Worm (Caenorhabditis elegans): ENCODE data around the gene srg-50.
A peak's percentile ranks its signal among the peaks of the same experiment; 100 is the strongest.

Gene srg-50

DNA sequence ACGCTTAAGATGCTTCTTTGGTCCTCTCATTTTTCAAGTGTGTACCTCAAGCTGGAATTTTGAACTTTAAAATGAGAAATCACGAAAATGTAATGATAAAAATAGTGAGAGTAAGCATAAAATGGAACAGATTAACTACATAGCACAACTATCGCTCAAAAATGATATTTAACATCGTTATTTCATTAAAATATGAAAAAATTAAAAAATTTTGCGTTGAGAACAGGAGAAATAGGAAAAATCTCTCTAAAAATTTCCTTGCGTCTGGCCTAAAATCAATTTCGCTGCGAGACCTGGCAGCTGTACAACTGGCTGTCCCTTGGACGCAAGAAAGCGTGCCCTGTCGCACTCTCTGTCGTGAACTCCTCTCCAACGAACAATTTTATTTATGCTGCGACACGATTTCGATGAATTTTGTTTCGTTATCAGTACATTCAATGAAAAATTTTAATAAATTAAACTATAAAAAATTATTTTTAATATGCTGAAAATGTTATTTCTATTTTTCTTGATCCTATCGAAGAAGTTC lies 9.7 kb upstream of the srg-50 start, which contains the start of gene rps-4 (continued):
- TF ChIP-seq daf-8 (GFP tag; IDR thresholded peaks at IDR 0.05) (no peak), rbr-2 (tag; optimal IDR thresholded peaks at IDR 0.05) (peak; percentile 75), R02D3.7 (tag; optimal IDR thresholded peaks at IDR 0.05) (no peak), hlh-11 (tag; optimal IDR thresholded peaks at IDR 0.05) (peak; percentile 91), snpc-4 (tag; optimal IDR thresholded peaks at IDR 0.05) (no peak), lir-3 (tag; optimal IDR thresholded peaks at IDR 0.05) (no peak), skn-1 (tag; optimal IDR thresholded peaks at IDR 0.05) (no peak), cey-2 (tag; optimal IDR thresholded peaks at IDR 0.05; ENCODE audit: borderline replicate concordance, insufficient read depth) (no peak), lin-39 (tag; optimal IDR thresholded peaks at IDR 0.05) (no peak), lin-1 (GFP tag; IDR thresholded peaks at IDR 0.05) (no peak), lin-15B (tag; optimal IDR thresholded peaks at IDR 0.05) (peak; percentile 74), lin-13 (GFP tag; optimal IDR thresholded peaks at IDR 0.05) (peak; percentile 65), unc-39 (tag; optimal IDR thresholded peaks at IDR 0.05) (no peak), spr-3 (GFP tag; optimal IDR thresholded peaks at IDR 0.05) (no peak), F26F4.8 (GFP tag; conservative IDR thresholded peaks at IDR 0.05) (no peak), nhr-77 (tag; optimal IDR thresholded peaks at IDR 0.05) (peak; percentile 86), sdz-12 (GFP tag; optimal IDR thresholded peaks at IDR 0.05) (no peak), Y75B8A.6 (GFP tag; IDR thresholded peaks at IDR 0.05) (no peak), jun-1 (tag; optimal IDR thresholded peaks at IDR 0.05) (peak; percentile 23), spr-1 (tag; optimal IDR thresholded peaks at IDR 0.05) (peak; percentile 65), daf-19 (GFP tag; conservative IDR thresholded peaks at IDR 0.05) (0 out of 2 replicates have a peak, but pooled peaks have one; percentile 64), D1046.2 (GFP tag; IDR thresholded peaks at IDR 0.05) (0 out of 2 replicates have a peak, but pooled peaks have one; percentile 36), ctbp-1 (GFP tag; IDR thresholded peaks at IDR 0.05) (no peak), mdl-1 (tag; optimal IDR thresholded peaks at IDR 0.05) (peak in 1 of 2 experiments; percentile 57), nhr-76 (tag; optimal IDR thresholded peaks at IDR 0.05) (no peak), dmd-9 (GFP tag; IDR thresholded peaks at IDR 0.05) (peak; percentile 69), nhr-6 (tag; optimal IDR thresholded peaks at IDR 0.05) (peak; percentile 85), ceh-62 (tag; optimal IDR thresholded peaks at IDR 0.05) (no peak), snpc-1.2 (GFP tag; IDR thresholded peaks at IDR 0.05) (peak; percentile 74), lim-7 (GFP tag; IDR thresholded peaks at IDR 0.05) (no peak), Y5F2A.4 (GFP tag; optimal IDR thresholded peaks at IDR 0.05) (no peak), saeg-2 (GFP tag; IDR thresholded peaks at IDR 0.05) (no peak), ces-1 (GFP tag; optimal IDR thresholded peaks at IDR 0.05) (no peak), nhr-111 (GFP tag; optimal IDR thresholded peaks at IDR 0.05) (no peak), tag-97 (GFP tag; IDR thresholded peaks at IDR 0.05) (no peak), ztf-7 (tag; optimal IDR thresholded peaks at IDR 0.05) (no peak), nhr-102 (tag; optimal IDR thresholded peaks at IDR 0.05) (peak; percentile 61), dmd-8 (GFP tag; IDR thresholded peaks at IDR 0.05) (no peak), hmg-1.1 (GFP tag; IDR thresholded peaks at IDR 0.05) (no peak; the same call in 1 of the 2 replicates), gei-8 (GFP tag; optimal IDR thresholded peaks at IDR 0.05) (no peak), php-3 (GFP tag; IDR thresholded peaks at IDR 0.05) (0 out of 2 replicates have a peak, but pooled peaks have one; percentile 42), nhr-11 (tag; optimal IDR thresholded peaks at IDR 0.05) (peak; percentile 81), mxl-3 (GFP tag; optimal IDR thresholded peaks at IDR 0.05) (peak; percentile 44), ZK546.5 (tag; optimal IDR thresholded peaks at IDR 0.05) (no peak), T26A8.4 (GFP tag; IDR thresholded peaks at IDR 0.05) (peak; percentile 77), aha-1 (tag) (peak; percentile 97), ceh-44 (GFP tag; IDR thresholded peaks at IDR 0.05) (0 out of 2 replicates have a peak, but pooled peaks have one; percentile 5), duxl-1 (tag; optimal IDR thresholded peaks at IDR 0.05; ENCODE audit: poor library complexity) (no peak), F37D6.2 (tag; optimal IDR thresholded peaks at IDR 0.05) (peak; percentile 59), T20F7.1 (GFP tag; optimal IDR thresholded peaks at IDR 0.05) (peak; percentile 87), arid-1 (GFP tag; conservative IDR thresholded peaks at IDR 0.05) (peak; percentile 58; the same call in 1 of the 2 replicates), F10B5.3 (tag; optimal IDR thresholded peaks at IDR 0.05) (no peak)
